Worm (Caenorhabditis elegans): ENCODE measurements around the gene cyp-35A2.

ce11 chrV:7313233-7313632 lies 50.7 kb downstream of the cyp-35A2 start, which contains the start of gene srx-6:
- TF ChIP-seq nhr-237 (tag; optimal IDR thresholded peaks at IDR 0.05) (no peak), snpc-4 (tag; optimal IDR thresholded peaks at IDR 0.05) (no peak), unc-62 (GFP tag; optimal IDR thresholded peaks at IDR 0.05) (no peak), unc-39 (tag; optimal IDR thresholded peaks at IDR 0.05) (no peak), ham-2 (GFP tag; optimal IDR thresholded peaks at IDR 0.05) (no peak), ceh-83 (GFP tag; optimal IDR thresholded peaks at IDR 0.05) (no peak), nhr-76 (tag; optimal IDR thresholded peaks at IDR 0.05) (no peak), sem-2 (GFP tag; optimal IDR thresholded peaks at IDR 0.05) (no peak), unc-120 (tag; optimal IDR thresholded peaks at IDR 0.05; ENCODE audit: poor library complexity, severe bottlenecking) (no peak)

All from whole organism, mixed stage, embryonic.